Worm (Caenorhabditis elegans): ENCODE results near the gene rheb-1.

- TF ChIP-seq nhr-11 (tag; optimal IDR thresholded peaks at IDR 0.05) (peak; percentile 58), nhr-77 (tag; optimal IDR thresholded peaks at IDR 0.05) (peak; percentile 76), hlh-17 (GFP tag; optimal IDR thresholded peaks at IDR 0.05; ENCODE audit: borderline replicate concordance) (no peak), dsc-1 (tag; optimal IDR thresholded peaks at IDR 0.05) (peak; percentile 85), snpc-4 (tag; optimal IDR thresholded peaks at IDR 0.05) (peak; percentile 40), sptf-1 (tag; optimal IDR thresholded peaks at IDR 0.05) (no peak), C16A3.4 (tag; optimal IDR thresholded peaks at IDR 0.05) (peak; percentile 84), fkh-10 (GFP tag; optimal IDR thresholded peaks at IDR 0.05) (peak; percentile 53), pqm-1 (tag; optimal IDR thresholded peaks at IDR 0.05) (no peak)
Measured at ce11 chrIII:9455980-9456658, at the start of gene rheb-1, which contains the start of gene spk-1.
